Fruit fly (Drosophila melanogaster): Measurements from ENCODE around the gene CG32643.

CG32643 gene

dm6 chrX:12957412-12957895, 26.9 kb upstream of the CG32643 start, which contains the start of gene hec (continued):
- TF ChIP-seq CG7963 (GFP tag; IDR thresholded peaks at IDR 0.05; ENCODE audit: partially characterized antibody) (no peak), PHDP (tag; optimal IDR thresholded peaks at IDR 0.05) (no peak), CG14860 (GFP tag; IDR thresholded peaks at IDR 0.05; ENCODE audit: partially characterized antibody) (no peak), Abd-B (GFP tag; optimal IDR thresholded peaks at IDR 0.05) (peak; percentile 4), CG4424 (GFP tag; optimal IDR thresholded peaks at IDR 0.05) (no peak), Blimp-1 (GFP tag; optimal IDR thresholded peaks at IDR 0.05) (no peak), cato (GFP tag; optimal IDR thresholded peaks at IDR 0.05; ENCODE audit: borderline replicate concordance) (no peak), CG16815 (GFP tag; optimal IDR thresholded peaks at IDR 0.05) (peak; percentile 13), CG4404 (GFP tag; IDR thresholded peaks at IDR 0.05) (no peak), odd (GFP tag; optimal IDR thresholded peaks at IDR 0.05) (no peak), E2f2 (GFP tag; IDR thresholded peaks at IDR 0.05) (peak; percentile 15; the same call in 1 of the 2 replicates), nau (GFP tag; optimal IDR thresholded peaks at IDR 0.05) (no peak), rib (GFP tag; IDR thresholded peaks at IDR 0.05) (no peak), unc-4 (GFP tag; IDR thresholded peaks at IDR 0.05; ENCODE audit: partially characterized antibody) (no peak), kni (GFP tag; optimal IDR thresholded peaks at IDR 0.05) (no peak), CG2120 (GFP tag; optimal IDR thresholded peaks at IDR 0.05) (peak; percentile 58), esg (GFP tag; conservative IDR thresholded peaks at IDR 0.05) (0 out of 2 replicates have a peak, but pooled peaks have one; percentile 8), CG7556 (GFP tag; optimal IDR thresholded peaks at IDR 0.05) (peak; percentile 7), Sin3A (optimal IDR thresholded peaks at IDR 0.05) (no peak), gfzf (GFP tag; optimal IDR thresholded peaks at IDR 0.05) (no peak), Mes4 (GFP tag; optimal IDR thresholded peaks at IDR 0.05) (no peak), CG9932 (GFP tag; IDR thresholded peaks at IDR 0.05) (0 out of 2 replicates have a peak, but pooled peaks have one; percentile 25), Ada2b (GFP tag; IDR thresholded peaks at IDR 0.05) (peak; percentile 13; the same call in 1 of the 2 replicates), aop (GFP tag; IDR thresholded peaks at IDR 0.05) (no peak), trh (GFP tag; optimal IDR thresholded peaks at IDR 0.05) (no peak), cwo (GFP tag; optimal IDR thresholded peaks at IDR 0.05) (no peak), Med (GFP tag) (no peak), CG13894 (tag; optimal IDR thresholded peaks at IDR 0.05) (no peak), Fer2 (tag; optimal IDR thresholded peaks at IDR 0.05) (no peak), CG15269 (tag; optimal IDR thresholded peaks at IDR 0.05) (peak; percentile 31), CG17186 (GFP tag; optimal IDR thresholded peaks at IDR 0.05) (no peak), GATAe (GFP tag; conservative IDR thresholded peaks at IDR 0.05) (no peak), ind (GFP tag; optimal IDR thresholded peaks at IDR 0.05) (peak; percentile 21), gem (tag; optimal IDR thresholded peaks at IDR 0.05) (peak; percentile 62), CG31365 (tag; optimal IDR thresholded peaks at IDR 0.05) (peak; percentile 90), sens (GFP tag) (peak; percentile 71), CG4328 (GFP tag; optimal IDR thresholded peaks at IDR 0.05) (no peak), CG1832 (GFP tag; optimal IDR thresholded peaks at IDR 0.05) (no peak), Mad (GFP tag; optimal IDR thresholded peaks at IDR 0.05) (no peak), Camta (GFP tag; optimal IDR thresholded peaks at IDR 0.05) (no peak), mirr (GFP tag; optimal IDR thresholded peaks at IDR 0.05) (no peak), CG11398 (GFP tag; optimal IDR thresholded peaks at IDR 0.05) (no peak), ara (GFP tag; IDR thresholded peaks at IDR 0.05) (no peak), CG11504 (tag; optimal IDR thresholded peaks at IDR 0.05) (peak; percentile 56), CG10321 (GFP tag; IDR thresholded peaks at IDR 0.05) (no peak), CG3281 (GFP tag; optimal IDR thresholded peaks at IDR 0.05) (peak; percentile 16), ssp (GFP tag; IDR thresholded peaks at IDR 0.05) (no peak), CG8478 (optimal IDR thresholded peaks at IDR 0.05) (no peak), Awh (GFP tag; IDR thresholded peaks at IDR 0.05) (no peak), Pdp1 (GFP tag; optimal IDR thresholded peaks at IDR 0.05) (peak in 1 of 2 experiments; percentile 3), CG12299 (tag; optimal IDR thresholded peaks at IDR 0.05) (no peak)

Measured in whole organism, embryonic.